Fruit fly (Drosophila melanogaster) whole organism, pupa: Measurements from ENCODE around the gene CG32099.

ENCODE experiments used
- CG14655 ChIP-seq: fragments of 200-800 bp; sonication (Bioruptor generic); optimal IDR thresholded peaks from 3 replicates; lab custom pipeline; 2017; ENCODE audit warnings: mild to moderate bottlenecking, missing biosample characterization, missing genetic modification reagents, missing genetic modification characterization
- CG32121 ChIP-seq: fragments of 200-800 bp; sonication (Bioruptor generic); IDR thresholded peaks from 2 replicates; pipeline ENCODE4 v1.3.6; 2022; ENCODE audit warnings: missing biosample characterization, missing genetic modification characterization
- CG4496 ChIP-seq: fragments of 200-800 bp; sonication (Bioruptor generic); IDR thresholded peaks from 3 replicates; pipeline ENCODE4 v1.3.6; 2022; ENCODE audit warnings: missing biosample characterization, missing genetic modification characterization
- CG8159 ChIP-seq: fragments of 200-800 bp; sonication (Bioruptor generic); optimal IDR thresholded peaks from 3 replicates; lab custom pipeline; 2018; ENCODE audit warnings: missing biosample characterization, mild to moderate bottlenecking, missing genetic modification characterization, moderate library complexity
- D1 ChIP-seq: fragments of 200-800 bp; sonication (Bioruptor generic); optimal IDR thresholded peaks from 2 replicates; lab custom pipeline; 2018; ENCODE audit warnings: missing biosample characterization, mild to moderate bottlenecking, missing genetic modification characterization, moderate library complexity

DNA sequence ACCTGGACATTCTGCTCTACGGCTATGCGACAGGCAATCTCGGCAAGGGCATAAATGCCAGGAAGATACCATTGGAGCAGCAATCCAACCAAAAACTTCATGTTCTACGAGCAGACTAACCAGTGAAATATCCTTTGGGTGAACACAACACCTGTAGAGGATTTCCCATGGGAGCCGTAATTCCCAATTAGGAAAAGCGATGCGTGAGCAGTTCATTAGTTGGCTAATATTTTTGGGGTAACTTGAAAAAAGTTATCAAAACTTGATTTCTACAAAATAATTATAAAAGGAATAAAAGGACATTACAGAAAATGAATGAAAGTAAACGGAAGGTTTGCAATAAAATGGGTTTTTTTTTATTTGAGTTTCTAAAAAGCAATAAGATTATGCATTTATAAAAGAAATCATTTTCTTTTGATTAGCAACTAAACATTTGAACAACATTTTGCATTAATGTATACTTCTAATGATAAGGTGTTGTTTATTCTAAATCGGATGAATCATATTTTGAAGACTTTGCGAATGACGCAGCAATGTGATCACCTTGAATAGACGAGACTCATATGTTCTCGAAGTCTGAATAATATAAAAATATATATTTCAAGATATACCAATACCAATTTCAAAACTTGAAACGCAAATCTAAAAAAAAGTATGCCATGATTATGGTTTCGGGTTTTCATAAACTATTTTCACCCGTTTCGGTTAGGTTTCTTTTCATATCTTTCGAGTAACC is 21.6 kb upstream of the CG32099 start, which contains the start of the genes Ir68b and CG34241:
- TF ChIP-seq CG14655 (GFP tag; lab: Kevin White, UChicago): no peak
- no peak for TF ChIP-seq CG4496
- TF ChIP-seq CG8159 (tag; lab: Kevin White, UChicago): no peak
- TF ChIP-seq CG32121 (GFP tag; lab: Robert Waterston, UW): no peak
- no peak for TF ChIP-seq D1 (tag; lab: Kevin White, UChicago)
